Fruit fly (Drosophila melanogaster): Measurements from ENCODE around the gene yellow-k.

Gene yellow-k

DNA sequence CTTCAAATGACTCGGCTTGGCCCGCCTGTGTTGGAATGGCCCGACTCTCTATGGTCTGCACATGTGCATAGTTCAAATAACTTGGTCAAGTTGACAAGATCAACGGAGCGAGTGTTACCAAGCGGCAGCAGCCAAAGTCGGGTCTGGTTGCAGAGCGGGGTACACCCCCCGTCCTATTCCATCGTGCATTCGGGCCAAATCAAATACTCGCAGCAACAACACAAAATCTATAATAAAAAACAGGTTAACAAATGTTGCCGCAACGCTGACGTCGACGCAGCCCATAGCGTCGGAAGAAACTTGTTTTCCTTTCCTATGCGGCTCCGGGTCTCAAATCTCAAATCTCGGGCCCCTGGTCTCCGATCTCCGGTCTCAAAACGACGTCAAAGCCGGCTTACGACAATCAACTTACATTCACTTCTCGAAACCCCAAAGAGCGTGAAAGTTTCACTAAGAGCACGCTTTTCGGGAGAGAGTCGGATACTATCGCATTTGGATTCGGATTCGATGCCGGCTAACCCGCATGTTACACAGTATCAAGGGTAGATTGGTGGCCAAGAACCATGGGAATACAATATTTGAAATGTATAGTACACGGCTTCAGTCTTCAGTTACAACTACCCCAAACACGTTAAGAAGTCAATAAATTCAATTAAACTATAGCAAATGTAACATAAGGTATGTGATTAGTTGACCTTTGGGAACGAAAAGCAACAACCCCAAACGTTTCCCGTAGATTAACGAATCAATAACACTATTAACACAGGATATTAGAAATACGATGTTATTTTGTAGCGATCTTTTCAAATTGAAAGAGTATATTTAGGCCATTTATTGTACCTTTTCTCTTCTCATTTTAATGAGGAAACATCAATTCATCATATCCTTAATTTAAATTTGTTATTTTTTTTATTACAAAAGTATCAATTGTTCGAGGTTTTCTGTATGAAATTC, 14.1 kb downstream of the yellow-k start (continued):
- TF ChIP-seq CG13775 (GFP tag; optimal IDR thresholded peaks at IDR 0.05) (peak; percentile 84), Med (GFP tag) (peak; percentile 89), Aef1 (GFP tag; IDR thresholded peaks at IDR 0.05) (0 out of 3 replicates have a peak, but pooled peaks have one; percentile 25), gce (GFP tag; IDR thresholded peaks at IDR 0.05) (no peak), slp2 (GFP tag; optimal IDR thresholded peaks at IDR 0.05) (peak; percentile 41), dpn (GFP tag; optimal IDR thresholded peaks at IDR 0.05) (peak; percentile 59 to 66), Pdp1 (GFP tag; optimal IDR thresholded peaks at IDR 0.05) (peak; percentile 5 to 71), CG15514 (GFP tag; optimal IDR thresholded peaks at IDR 0.05) (no peak), CG4360 (GFP tag; IDR thresholded peaks at IDR 0.05) (peak; percentile 50; the same call in 1 of the 2 replicates), CG9727 (GFP tag; optimal IDR thresholded peaks at IDR 0.05) (peak; percentile 80), CG11560 (tag; IDR thresholded peaks at IDR 0.05) (peak; percentile 52; the same call in 1 of the 3 replicates), HLH54F (GFP tag; optimal IDR thresholded peaks at IDR 0.05) (peak; percentile 68), CG17568 (GFP tag; optimal IDR thresholded peaks at IDR 0.05) (no peak), CG7786 (GFP tag; optimal IDR thresholded peaks at IDR 0.05) (peak; percentile 42), Taf1 (GFP tag; IDR thresholded peaks at IDR 0.05) (0 out of 2 replicates have a peak, but pooled peaks have one; percentile 28), Dad (GFP tag; optimal IDR thresholded peaks at IDR 0.05) (peak; percentile 18), NFAT (GFP tag; IDR thresholded peaks at IDR 0.05) (no peak), en (GFP tag; optimal IDR thresholded peaks at IDR 0.05) (peak; percentile 18), CG5180 (GFP tag; optimal IDR thresholded peaks at IDR 0.05) (peak; percentile 6), CG16813 (GFP tag; IDR thresholded peaks at IDR 0.05; ENCODE audit: partially characterized antibody) (no peak), unc-4 (GFP tag; IDR thresholded peaks at IDR 0.05; ENCODE audit: partially characterized antibody) (no peak), Dbx (GFP tag; IDR thresholded peaks at IDR 0.05) (0 out of 3 replicates have a peak, but pooled peaks have one; percentile 16), D19A (tag; optimal IDR thresholded peaks at IDR 0.05) (peak; percentile 39), CG4424 (GFP tag; optimal IDR thresholded peaks at IDR 0.05) (peak; percentile 53), CG6689 (GFP tag; IDR thresholded peaks at IDR 0.05) (peak; percentile 42; the same call in 1 of the 2 replicates), hkb (optimal IDR thresholded peaks at IDR 0.05) (no peak), hkb (GFP tag; IDR thresholded peaks at IDR 0.05) (0 out of 2 replicates have a peak, but pooled peaks have one; percentile 35), CG31441 (GFP tag; IDR thresholded peaks at IDR 0.05) (peak; percentile 59; the same call in 1 of the 2 replicates), otp (GFP tag; IDR thresholded peaks at IDR 0.05) (no peak), CG1233 (GFP tag; optimal IDR thresholded peaks at IDR 0.05) (peak; percentile 67), cad (GFP tag; optimal IDR thresholded peaks at IDR 0.05) (no peak), CG1529 (GFP tag; optimal IDR thresholded peaks at IDR 0.05) (peak; percentile 62), CG4328 (GFP tag; optimal IDR thresholded peaks at IDR 0.05) (peak; percentile 50), CG1792 (GFP tag; optimal IDR thresholded peaks at IDR 0.05) (peak; percentile 13), CG9876 (GFP tag; optimal IDR thresholded peaks at IDR 0.05) (no peak), bowl (GFP tag; IDR thresholded peaks at IDR 0.05) (no peak), CG16815 (GFP tag; optimal IDR thresholded peaks at IDR 0.05) (peak; percentile 77), CG13894 (tag; optimal IDR thresholded peaks at IDR 0.05) (peak; percentile 3), Ada2b (GFP tag; IDR thresholded peaks at IDR 0.05) (peak; percentile 7; the same call in 1 of the 2 replicates), CG18476 (GFP tag; optimal IDR thresholded peaks at IDR 0.05) (peak; percentile 46), luna (GFP tag; optimal IDR thresholded peaks at IDR 0.05) (no peak), CG11093 (GFP tag; IDR thresholded peaks at IDR 0.05) (0 out of 3 replicates have a peak, but pooled peaks have one; percentile 16), CG13424 (tag; optimal IDR thresholded peaks at IDR 0.05) (peak; percentile 68), ash1 (GFP tag; optimal IDR thresholded peaks at IDR 0.05) (no peak), CG7372 (GFP tag; IDR thresholded peaks at IDR 0.05) (peak; percentile 44; the same call in 1 of the 2 replicates), chif (GFP tag; optimal IDR thresholded peaks at IDR 0.05) (peak; percentile 43 to 64), pfk (GFP tag; optimal IDR thresholded peaks at IDR 0.05) (no peak), CG34376 (GFP tag; optimal IDR thresholded peaks at IDR 0.05) (no peak)

All from whole organism, embryonic.